Worm (Caenorhabditis elegans): ENCODE measurements around the gene srd-51.

srd-51 gene

DNA sequence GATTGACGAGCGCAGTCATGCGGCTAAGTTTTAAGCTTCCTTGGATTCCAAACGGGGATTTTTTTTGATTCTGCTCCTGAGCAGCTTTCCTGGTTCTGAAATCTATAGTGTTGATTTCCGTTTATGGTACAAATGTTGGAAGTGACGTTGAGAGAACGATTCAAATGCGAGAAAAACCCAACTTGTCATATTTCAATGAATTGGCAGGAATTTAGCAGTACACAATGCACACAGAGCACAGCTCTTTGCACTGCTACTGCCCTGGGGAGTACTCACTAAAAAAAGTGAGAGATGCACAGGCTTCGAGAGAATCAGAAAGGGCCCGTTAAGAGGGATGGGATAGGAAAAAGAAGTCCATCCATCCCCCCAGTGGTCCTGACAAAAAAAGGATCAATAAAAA is 15.9 kb upstream of the srd-51 start, which contains the start of gene sad-1:
Gene sad-1, minus strand, starts transcription at position 101 of the 400 bp plus-strand sequence.
- TF ChIP-seq ZK185.1 (tag; optimal IDR thresholded peaks at IDR 0.05; ENCODE audit: poor library complexity, severe bottlenecking) (no peak), T07F8.4 (tag; optimal IDR thresholded peaks at IDR 0.05) (no peak), lag-1 (GFP tag; IDR thresholded peaks at IDR 0.05) (no peak), F10E7.11 (tag; optimal IDR thresholded peaks at IDR 0.05) (no peak), Y53G8AR.9 (GFP tag; conservative IDR thresholded peaks at IDR 0.05) (no peak), attf-3 (GFP tag; conservative IDR thresholded peaks at IDR 0.05) (no peak), sdz-38 (tag; optimal IDR thresholded peaks at IDR 0.05) (no peak), F57A8.1 (GFP tag; optimal IDR thresholded peaks at IDR 0.05) (no peak), snpc-1.1 (tag; optimal IDR thresholded peaks at IDR 0.05; ENCODE audit: insufficient read depth) (no peak), B0261.1 (tag; optimal IDR thresholded peaks at IDR 0.05) (no peak), ceh-91 (GFP tag; IDR thresholded peaks at IDR 0.05) (no peak), athp-1 (tag; optimal IDR thresholded peaks at IDR 0.05) (no peak), pha-4 (tag; optimal IDR thresholded peaks at IDR 0.05) (no peak), ztf-22 (GFP tag; optimal IDR thresholded peaks at IDR 0.05) (no peak), F37B4.10 (GFP tag; IDR thresholded peaks at IDR 0.05) (no peak), F33H1.4 (GFP tag; IDR thresholded peaks at IDR 0.05) (no peak)

DNA sequence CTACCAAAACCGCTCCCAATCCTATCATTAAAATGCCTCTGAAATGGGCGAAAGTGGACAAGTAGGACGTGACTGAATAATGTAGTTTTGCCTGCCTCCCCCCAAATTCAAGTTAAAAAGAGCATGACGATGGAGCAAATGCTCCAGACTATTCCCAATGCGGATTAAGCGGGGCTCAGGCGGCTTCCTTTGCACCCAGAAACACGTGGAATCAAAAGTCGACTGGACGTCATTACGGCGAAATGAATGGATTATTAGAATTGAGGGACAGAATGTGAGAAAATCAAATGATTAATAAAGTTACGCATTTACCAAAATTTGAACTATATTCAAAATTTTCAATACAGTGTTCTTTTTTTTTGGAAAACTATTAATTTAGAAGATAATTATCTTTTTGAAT is 15.2 kb upstream of the srd-51 start:
- TF ChIP-seq nhr-27 (tag; optimal IDR thresholded peaks at IDR 0.05) (no peak), cebp-1 (GFP tag; IDR thresholded peaks at IDR 0.05) (no peak), cebp-1 (tag; optimal IDR thresholded peaks at IDR 0.05) (no peak), Y56A3A.18 (GFP tag; IDR thresholded peaks at IDR 0.05) (no peak), let-607 (tag; optimal IDR thresholded peaks at IDR 0.05) (no peak), bed-1 (GFP tag; IDR thresholded peaks at IDR 0.05) (no peak), atf-7 (tag; optimal IDR thresholded peaks at IDR 0.05) (no peak), F57C9.4 (tag; optimal IDR thresholded peaks at IDR 0.05) (no peak), tbp1 (GFP tag; optimal IDR thresholded peaks at IDR 0.05) (no peak), F10E7.11 (tag; optimal IDR thresholded peaks at IDR 0.05) (no peak), lin-40 (tag; optimal IDR thresholded peaks at IDR 0.05) (no peak), F55B11.4 (tag; optimal IDR thresholded peaks at IDR 0.05; ENCODE audit: borderline replicate concordance, insufficient read depth) (no peak), F23B12.7 (tag; optimal IDR thresholded peaks at IDR 0.05; ENCODE audit: insufficient read depth) (no peak), nhr-179 (tag; optimal IDR thresholded peaks at IDR 0.05) (no peak), lag-1 (GFP tag; IDR thresholded peaks at IDR 0.05) (no peak), hlh-26 (GFP tag; conservative IDR thresholded peaks at IDR 0.05) (no peak), sptf-2 (GFP tag; optimal IDR thresholded peaks at IDR 0.05) (no peak), let-526 (GFP tag; IDR thresholded peaks at IDR 0.05) (no peak), hmg-1.2 (GFP tag; IDR thresholded peaks at IDR 0.05) (no peak), mxl-1 (tag; optimal IDR thresholded peaks at IDR 0.05) (no peak)

DNA sequence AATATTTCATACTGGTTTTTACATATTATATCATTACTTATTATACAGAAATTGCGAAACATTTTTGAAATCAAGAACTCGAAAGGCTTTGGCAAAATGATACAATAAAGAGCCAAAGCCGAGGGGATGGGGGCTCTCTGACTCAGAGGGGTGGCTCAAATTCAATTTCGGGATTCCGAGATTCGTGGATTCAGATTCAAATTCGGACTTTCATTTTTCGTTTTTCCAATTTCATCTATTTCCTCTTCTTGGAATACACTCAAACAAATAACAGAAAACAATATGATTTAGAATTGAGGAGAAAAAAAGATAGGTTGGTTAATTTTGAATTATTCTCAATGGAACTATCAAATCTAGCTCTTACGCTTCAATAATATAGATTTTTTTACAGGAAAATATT is 14.4 kb upstream of the srd-51 start:
- TF ChIP-seq B0261.1 (tag; optimal IDR thresholded peaks at IDR 0.05) (no peak), repo-1 (tag; optimal IDR thresholded peaks at IDR 0.05) (no peak), ztf-22 (GFP tag; optimal IDR thresholded peaks at IDR 0.05) (no peak), ztf-25 (GFP tag; IDR thresholded peaks at IDR 0.05) (no peak), lir-1 (GFP tag; conservative IDR thresholded peaks at IDR 0.05) (no peak), atf-7 (tag; optimal IDR thresholded peaks at IDR 0.05) (no peak), hrde-1 (tag; optimal IDR thresholded peaks at IDR 0.05; ENCODE audit: borderline replicate concordance) (no peak), mel-28 (tag; optimal IDR thresholded peaks at IDR 0.05; ENCODE audit: borderline replicate concordance) (no peak), F37B4.10 (GFP tag; IDR thresholded peaks at IDR 0.05) (no peak), egrh-3 (GFP tag; IDR thresholded peaks at IDR 0.05) (no peak), let-607 (tag; optimal IDR thresholded peaks at IDR 0.05) (no peak), nfya-2 (GFP tag; IDR thresholded peaks at IDR 0.05) (no peak), C17E4.6 (GFP tag; IDR thresholded peaks at IDR 0.05) (no peak), ZK185.1 (tag; optimal IDR thresholded peaks at IDR 0.05; ENCODE audit: poor library complexity, severe bottlenecking) (no peak), Y53G8AR.9 (GFP tag; conservative IDR thresholded peaks at IDR 0.05) (no peak)

Measured in whole organism, young adult.